Worm (Caenorhabditis elegans) whole organism, L4 larva: ENCODE results near the gene F17H10.1.

Experiments
- F26F4.8 ChIP-seq: fragments of 200-800 bp; sonication (Bioruptor generic); conservative IDR thresholded peaks from 2 replicates; pipeline ENCODE4 v1.3.6; 2022; ENCODE audit warnings: missing genetic modification characterization, missing compliant biosample characterization
- F49E8.2 ChIP-seq: sonication (generic microtip); optimal IDR thresholded peaks from 2 replicates; lab custom pipeline; 2016; ENCODE audit warnings: missing compliant biosample characterization, mild to moderate bottlenecking, missing genetic modification characterization, borderline replicate concordance
- ama-1 ChIP-seq: fragments of 150-350 bp; optimal IDR thresholded peaks from 2 replicates; lab custom pipeline; 2014; ENCODE audit warnings: inconsistent platforms, mixed read lengths
- arid-1 ChIP-seq: fragments of 200-800 bp; sonication (Bioruptor generic); conservative IDR thresholded peaks from 2 replicates; pipeline ENCODE4 v1.3.6; 2022; ENCODE audit warnings: missing genetic modification reagents, missing genetic modification characterization, missing compliant biosample characterization
- attf-4 ChIP-seq: sonication (generic microtip); optimal IDR thresholded peaks from 3 replicates; lab custom pipeline; 2017; ENCODE audit warnings: missing biosample characterization, missing genetic modification characterization
- ceh-20 ChIP-seq: fragments of 200-800 bp; sonication (Bioruptor generic); IDR thresholded peaks from 2 replicates; pipeline ENCODE4 v1.3.6; 2022; ENCODE audit warnings: missing genetic modification reagents, missing genetic modification characterization, missing compliant biosample characterization
- ceh-44 ChIP-seq: fragments of 200-800 bp; sonication (Bioruptor generic); IDR thresholded peaks from 2 replicates; pipeline ENCODE4 v1.3.6; 2022; ENCODE audit warnings: missing genetic modification reagents, missing genetic modification characterization, missing compliant biosample characterization
- ceh-62 ChIP-seq: sonication (generic microtip); optimal IDR thresholded peaks from 2 replicates; lab custom pipeline; 2017; ENCODE audit warnings: missing biosample characterization, missing genetic modification characterization
- ceh-82 ChIP-seq: sonication (generic microtip); optimal IDR thresholded peaks from 2 replicates; lab custom pipeline; 2017; ENCODE audit warnings: missing biosample characterization, missing genetic modification characterization
- ctbp-1 ChIP-seq: fragments of 200-800 bp; sonication (Bioruptor generic); IDR thresholded peaks from 2 replicates; pipeline ENCODE4 v1.3.6; 2022; ENCODE audit warnings: missing genetic modification reagents, missing genetic modification characterization, missing compliant biosample characterization
- daf-12 ChIP-seq: fragments of 150-350 bp; optimal IDR thresholded peaks from 2 replicates; lab custom pipeline; 2014; ENCODE audit warnings: missing biosample characterization, missing genetic modification reagents, missing genetic modification characterization
- daf-16 ChIP-seq, 3 experiments: sonication (generic microtip); optimal IDR thresholded peaks; 2 replicates each; lab custom pipeline; 2016 to 2017; ENCODE audit warnings: missing genetic modification characterization in 3 of 3, missing genetic modification reagents in 3 of 3, mild to moderate bottlenecking in 2 of 3, missing compliant biosample characterization in 2 of 3, missing biosample characterization in 1 of 3, moderate library complexity in 1 of 3
- daf-19 ChIP-seq: fragments of 200-800 bp; sonication (Bioruptor generic); conservative IDR thresholded peaks from 2 replicates; pipeline ENCODE4 v1.3.6; 2022; ENCODE audit warnings: missing genetic modification characterization, missing compliant biosample characterization
- daf-8 ChIP-seq: fragments of 200-800 bp; sonication (Bioruptor generic); IDR thresholded peaks from 2 replicates; pipeline ENCODE4 v1.3.6; 2022; ENCODE audit warnings: missing genetic modification characterization, missing compliant biosample characterization
- dmd-6 ChIP-seq: fragments of 200-800 bp; sonication (Bioruptor generic); IDR thresholded peaks from 2 replicates; pipeline ENCODE4 v1.3.6; 2022; ENCODE audit warnings: missing genetic modification reagents, missing genetic modification characterization, missing compliant biosample characterization
- dmd-8 ChIP-seq: fragments of 200-800 bp; sonication (Bioruptor generic); IDR thresholded peaks from 2 replicates; pipeline ENCODE4 v1.3.6; 2022; ENCODE audit warnings: missing genetic modification characterization, missing compliant biosample characterization
- dmd-9 ChIP-seq: fragments of 200-800 bp; sonication (Bioruptor generic); IDR thresholded peaks from 2 replicates; pipeline ENCODE4 v1.3.6; 2022; ENCODE audit warnings: missing genetic modification reagents, missing genetic modification characterization, missing compliant biosample characterization
- duxl-1 ChIP-seq: sonication (generic microtip); optimal IDR thresholded peaks from 2 replicates; lab custom pipeline; 2016; ENCODE audit warnings: mild to moderate bottlenecking, missing genetic modification characterization, moderate library complexity, missing compliant biosample characterization; ENCODE audit not compliant: poor library complexity
- egl-43 ChIP-seq: fragments of 200-800 bp; sonication (Bioruptor generic); IDR thresholded peaks from 2 replicates; pipeline ENCODE4 v1.3.6; 2022; ENCODE audit warnings: missing genetic modification reagents, missing genetic modification characterization, missing compliant biosample characterization
- fkh-10 ChIP-seq: fragments of 150-350 bp; optimal IDR thresholded peaks from 2 replicates; lab custom pipeline; 2014; ENCODE audit warnings: missing biosample characterization, missing genetic modification reagents, missing genetic modification characterization
- fos-1 ChIP-seq: fragments of 150-350 bp; optimal IDR thresholded peaks from 2 replicates; lab custom pipeline; 2014; ENCODE audit warnings: missing biosample characterization, missing genetic modification characterization
- hif-1 ChIP-seq, 2 experiments: sonication (generic microtip); optimal IDR thresholded peaks; 2 replicates each; lab custom pipeline; 2016 to 2017; ENCODE audit warnings: missing compliant biosample characterization in 2 of 2, missing genetic modification characterization in 2 of 2, missing genetic modification reagents in 2 of 2, missing genotype in 2 of 2, mild to moderate bottlenecking in 1 of 2
- jun-1 ChIP-seq: fragments of 150-350 bp; optimal IDR thresholded peaks from 2 replicates; lab custom pipeline; 2014; ENCODE audit warnings: missing biosample characterization, missing genetic modification reagents, missing genetic modification characterization
- lim-7 ChIP-seq: fragments of 200-800 bp; sonication (Bioruptor generic); IDR thresholded peaks from 2 replicates; pipeline ENCODE4 v1.3.6; 2022; ENCODE audit warnings: missing genetic modification characterization, missing compliant biosample characterization
- lin-15B ChIP-seq: fragments of 150-350 bp; sonication (generic microtip); optimal IDR thresholded peaks from 3 replicates; lab custom pipeline; 2014; ENCODE audit warnings: missing biosample characterization, missing genetic modification characterization
- lin-38 ChIP-seq: fragments of 200-800 bp; sonication (Bioruptor generic); IDR thresholded peaks from 2 replicates; pipeline ENCODE4 v1.3.6; 2022; ENCODE audit warnings: missing genetic modification reagents, missing genetic modification characterization, missing compliant biosample characterization
- lsy-2 ChIP-seq, 2 experiments: fragments of 150-350 bp in 1 of 2; sonication (generic microtip) in 1 of 2; optimal IDR thresholded peaks; 2 replicates each; lab custom pipeline; 2014 to 2017; ENCODE audit warnings: missing biosample characterization in 2 of 2, missing genetic modification characterization in 2 of 2
- mdt-29 ChIP-seq: fragments of 200-800 bp; sonication (Bioruptor generic); IDR thresholded peaks from 2 replicates; pipeline ENCODE4 v1.3.6; 2022; ENCODE audit warnings: missing genetic modification reagents, missing genetic modification characterization, missing compliant biosample characterization
- mes-2 ChIP-seq: sonication (generic microtip); optimal IDR thresholded peaks from 2 replicates; lab custom pipeline; 2016; ENCODE audit warnings: missing genotype, mild to moderate bottlenecking, missing genetic modification characterization, missing compliant biosample characterization; ENCODE audit not compliant: poor library complexity, severe bottlenecking
- mxl-2 ChIP-seq: fragments of 200-800 bp; sonication (Bioruptor generic); conservative IDR thresholded peaks from 2 replicates; pipeline ENCODE4 v1.3.6; 2022; ENCODE audit warnings: missing genetic modification reagents, missing genetic modification characterization, missing compliant biosample characterization
- nhr-10 ChIP-seq: fragments of 150-350 bp; optimal IDR thresholded peaks from 2 replicates; lab custom pipeline; 2014; ENCODE audit warnings: missing biosample characterization, missing genetic modification characterization
- nhr-102 ChIP-seq: sonication (generic microtip); optimal IDR thresholded peaks from 2 replicates; lab custom pipeline; 2016; ENCODE audit warnings: mild to moderate bottlenecking, missing genetic modification characterization, moderate library complexity, missing compliant biosample characterization
- nhr-111 ChIP-seq: fragments of 200-800 bp; sonication (Bioruptor generic); optimal IDR thresholded peaks from 2 replicates; lab custom pipeline; 2018; ENCODE audit warnings: mild to moderate bottlenecking, missing genetic modification characterization, missing compliant biosample characterization
- nhr-237 ChIP-seq: sonication (generic microtip); optimal IDR thresholded peaks from 2 replicates; lab custom pipeline; 2017; ENCODE audit warnings: missing biosample characterization, missing genetic modification characterization
- nhr-41 ChIP-seq: fragments of 200-800 bp; sonication (Bioruptor generic); IDR thresholded peaks from 2 replicates; pipeline ENCODE4 v1.3.6; 2022; ENCODE audit warnings: missing genetic modification reagents, missing genetic modification characterization, missing compliant biosample characterization
- nhr-42 ChIP-seq: fragments of 200-800 bp; sonication (Bioruptor generic); IDR thresholded peaks from 2 replicates; pipeline ENCODE4 v1.3.6; 2022; ENCODE audit warnings: missing genetic modification characterization, missing compliant biosample characterization
- nhr-76 ChIP-seq: fragments of 150-350 bp; optimal IDR thresholded peaks from 2 replicates; lab custom pipeline; 2014; ENCODE audit warnings: missing biosample characterization, missing genetic modification characterization
- php-3 ChIP-seq: fragments of 200-800 bp; sonication (Bioruptor generic); IDR thresholded peaks from 2 replicates; pipeline ENCODE4 v1.3.6; 2022; ENCODE audit warnings: missing genetic modification reagents, missing genetic modification characterization, missing compliant biosample characterization
- pqm-1 ChIP-seq: sonication (generic microtip); optimal IDR thresholded peaks from 2 replicates; lab custom pipeline; 2017; ENCODE audit warnings: missing biosample characterization, missing genetic modification characterization
- set-16 ChIP-seq: fragments of 200-800 bp; sonication (Bioruptor generic); IDR thresholded peaks from 2 replicates; pipeline ENCODE4 v1.3.6; 2022; ENCODE audit warnings: missing genetic modification reagents, missing genetic modification characterization, missing compliant biosample characterization
- skn-1 ChIP-seq: fragments of 150-350 bp; optimal IDR thresholded peaks from 2 replicates; lab custom pipeline; 2014; ENCODE audit warnings: missing biosample characterization, missing genetic modification characterization
- spr-3 ChIP-seq: fragments of 200-800 bp; sonication (Bioruptor generic); optimal IDR thresholded peaks from 2 replicates; lab custom pipeline; 2018; ENCODE audit warnings: mild to moderate bottlenecking, missing genetic modification characterization, missing compliant biosample characterization
- tra-1 ChIP-seq: fragments of 200-800 bp; sonication (Bioruptor generic); IDR thresholded peaks from 2 replicates; pipeline ENCODE4 v1.3.6; 2022; ENCODE audit warnings: missing genetic modification reagents, missing genetic modification characterization, missing compliant biosample characterization
- unc-62 ChIP-seq, 3 experiments: fragments of 150-350 bp in 1 of 3; sonication (generic microtip); optimal IDR thresholded peaks in 2 of 3; peaks in 1 of 3; 1 replicate in 1 of 3; 2 replicates in 2 of 3; lab custom pipeline; 2014 to 2017; ENCODE audit warnings: missing biosample characterization in 3 of 3, missing genetic modification characterization in 3 of 3, missing genetic modification reagents in 3 of 3, missing genotype in 1 of 3
- vab-7 ChIP-seq: fragments of 200-800 bp; sonication (Bioruptor generic); IDR thresholded peaks from 2 replicates; pipeline ENCODE4 v1.3.6; 2022; ENCODE audit warnings: missing genetic modification reagents, missing genetic modification characterization, missing compliant biosample characterization
- zfp-2 ChIP-seq: sonication (generic microtip); optimal IDR thresholded peaks from 2 replicates; lab custom pipeline; 2016; ENCODE audit warnings: mild to moderate bottlenecking, missing genetic modification characterization, missing compliant biosample characterization
- zfp-3 ChIP-seq: fragments of 200-800 bp; sonication (Bioruptor generic); conservative IDR thresholded peaks from 2 replicates; pipeline ENCODE4 v1.3.6; 2022; ENCODE audit warnings: missing genetic modification reagents, missing genetic modification characterization, missing compliant biosample characterization
- zip-11 ChIP-seq: fragments of 200-800 bp; sonication (Bioruptor generic); IDR thresholded peaks from 2 replicates; pipeline ENCODE4 v1.3.6; 2022; ENCODE audit warnings: missing genetic modification characterization, missing compliant biosample characterization
- ztf-11 ChIP-seq: fragments of 150-350 bp; optimal IDR thresholded peaks from 2 replicates; lab custom pipeline; 2014; ENCODE audit warnings: missing biosample characterization, missing genetic modification characterization

F17H10.1 gene

ce11 chrX:13144975-13145618 lies 40.1 kb downstream of the F17H10.1 start (continued):
- no peak for TF ChIP-seq daf-8 (GFP tag; lab: Robert Waterston, UW)
- TF ChIP-seq attf-4, result peak; percentile 5
- no peak for TF ChIP-seq daf-12
- TF ChIP-seq ceh-20 (GFP tag; lab: Robert Waterston, UW), result peak; percentile 93
- peak; percentile 89 for TF ChIP-seq mxl-2
- peak; percentile 82 for TF ChIP-seq spr-3 (GFP tag; lab: Kevin White, UChicago)
- no peak; the same call in none of the 2 replicates for TF ChIP-seq vab-7 (GFP tag; lab: Robert Waterston, UW)
- peak; percentile 4 for TF ChIP-seq nhr-237 (tag; lab: Kevin White, UChicago)
- peak; percentile 87 for TF ChIP-seq jun-1 (tag; lab: Kevin White, UChicago)
- TF ChIP-seq set-16, result peak; percentile 99
- TF ChIP-seq unc-62 (GFP tag; optimal IDR thresholded peaks at IDR 0.05 in 1 of 2; lab: Kevin White, UChicago), result peak; percentile 34 to 99
- no peak for TF ChIP-seq unc-62 (tag; optimal IDR thresholded peaks at IDR 0.05; lab: Kevin White, UChicago)
- TF ChIP-seq mes-2 (tag; lab: Kevin White, UChicago), result peak; percentile 80
- peak; percentile 87 to 91 for TF ChIP-seq lsy-2 (tag; optimal IDR thresholded peaks at IDR 0.05; lab: Kevin White, UChicago)
- peak; percentile 67 to 72 for TF ChIP-seq daf-16 (GFP tag; optimal IDR thresholded peaks at IDR 0.05; lab: Kevin White, UChicago)
- TF ChIP-seq daf-16 (tag; optimal IDR thresholded peaks at IDR 0.05; lab: Kevin White, UChicago), result peak; percentile 86
- TF ChIP-seq dmd-8, result peak; percentile 57; the same call in 1 of the 2 replicates
- TF ChIP-seq skn-1 (tag; lab: Kevin White, UChicago), result no peak
- peak; percentile 84 for TF ChIP-seq nhr-102 (tag; lab: Kevin White, UChicago)
- peak; percentile 85; the same call in 1 of the 2 replicates for TF ChIP-seq nhr-42
- peak; percentile 91 for TF ChIP-seq nhr-10 (tag; lab: Kevin White, UChicago)
- no peak for TF ChIP-seq zip-11 (GFP tag; lab: Robert Waterston, UW)
- no peak for TF ChIP-seq ceh-62
- no peak for TF ChIP-seq ztf-11 (tag; lab: Kevin White, UChicago)
- TF ChIP-seq nhr-41, result peak; percentile 32; the same call in 1 of the 2 replicates
- peak; percentile 73 to 94 for TF ChIP-seq hif-1 (tag; optimal IDR thresholded peaks at IDR 0.05; lab: Kevin White, UChicago)
- peak; percentile 79 for TF ChIP-seq dmd-9 (GFP tag; lab: Robert Waterston, UW)
- peak; percentile 63; the same call in 1 of the 2 replicates for TF ChIP-seq daf-19 (GFP tag; lab: Robert Waterston, UW)
- no peak for TF ChIP-seq nhr-111 (GFP tag; lab: Kevin White, UChicago)
- peak; percentile 27 for TF ChIP-seq nhr-76
- peak; percentile 89 for TF ChIP-seq tra-1 (GFP tag; lab: Robert Waterston, UW)
- peak; percentile 94 for TF ChIP-seq mdt-29
- peak; percentile 98 for TF ChIP-seq egl-43 (GFP tag; lab: Robert Waterston, UW)
- TF ChIP-seq ama-1, result peak; percentile 98
- peak; percentile 97 for TF ChIP-seq ctbp-1 (GFP tag; lab: Robert Waterston, UW)
- TF ChIP-seq fkh-10 (GFP tag; lab: Kevin White, UChicago), result peak; percentile 96
- TF ChIP-seq duxl-1 (tag; lab: Kevin White, UChicago), result peak; percentile 57
- TF ChIP-seq lin-15B, result no peak
- TF ChIP-seq pqm-1, result peak; percentile 24
- peak; percentile 69 for TF ChIP-seq zfp-2 (tag; lab: Kevin White, UChicago)
- no peak for TF ChIP-seq ceh-44
- no peak for TF ChIP-seq ceh-82 (tag; lab: Kevin White, UChicago)
- no peak; the same call in 1 of the 2 replicates for TF ChIP-seq zfp-3 (GFP tag; lab: Robert Waterston, UW)
- TF ChIP-seq arid-1, result peak; percentile 61
- TF ChIP-seq F49E8.2, result no peak
- no peak for TF ChIP-seq F26F4.8 (GFP tag; lab: Robert Waterston, UW)
- peak; percentile 96 for TF ChIP-seq dmd-6 (GFP tag; lab: Robert Waterston, UW)
- peak; percentile 67 for TF ChIP-seq lim-7
- peak; percentile 58 for TF ChIP-seq lin-38 (GFP tag; lab: Robert Waterston, UW)
- TF ChIP-seq fos-1 (tag; lab: Kevin White, UChicago), result peak; percentile 6
- TF ChIP-seq php-3 (GFP tag; lab: Robert Waterston, UW), result peak; percentile 85; the same call in 1 of the 2 replicates
